Worm (Caenorhabditis elegans): ENCODE results near the gene bed-1.

DNA sequence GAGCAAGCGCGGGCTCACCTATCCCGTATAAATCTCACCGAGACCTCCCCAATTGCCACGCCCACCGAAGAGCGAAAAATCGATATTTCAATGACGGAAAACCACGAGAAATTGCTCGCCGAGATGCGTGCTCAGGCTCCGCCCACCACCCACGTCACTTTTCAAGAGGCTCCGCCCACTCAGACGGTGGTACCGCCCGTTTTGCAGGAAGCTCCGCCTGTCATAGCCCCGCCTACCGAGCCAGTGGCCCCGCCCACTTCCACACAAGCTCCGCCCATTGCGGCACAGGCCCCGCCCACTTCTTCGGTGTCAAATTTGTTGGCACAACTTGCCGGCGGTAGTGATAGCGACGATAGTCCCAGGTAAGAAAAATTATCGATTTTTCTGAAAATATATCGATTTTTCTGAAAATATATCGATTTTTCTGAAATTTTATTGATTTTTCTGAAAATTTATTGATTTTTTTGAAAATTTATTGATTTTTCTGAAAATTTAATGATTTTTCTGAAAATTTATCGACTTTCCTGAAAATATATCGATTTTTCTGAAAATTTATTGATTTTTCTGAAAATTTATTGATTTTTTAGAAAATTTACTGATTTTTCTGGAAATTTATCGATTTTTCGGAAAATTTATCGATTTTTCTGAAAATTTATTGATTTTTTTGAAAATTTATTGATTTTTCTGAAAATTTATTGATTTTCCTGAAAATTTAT, 4.9 kb upstream of the bed-1 start:
- no peak for TF ChIP-seq mdl-1 (tag; optimal IDR thresholded peaks at IDR 0.05)
- TF ChIP-seq zip-11 (GFP tag; IDR thresholded peaks at IDR 0.05): no peak
- TF ChIP-seq pqm-1 (tag; optimal IDR thresholded peaks at IDR 0.05): no peak
- TF ChIP-seq lsy-2 (tag; optimal IDR thresholded peaks at IDR 0.05): no peak
- TF ChIP-seq snpc-4 (tag; optimal IDR thresholded peaks at IDR 0.05): no peak
- no peak for TF ChIP-seq lin-13 (GFP tag; optimal IDR thresholded peaks at IDR 0.05)
- no peak for TF ChIP-seq lin-15B (tag; optimal IDR thresholded peaks at IDR 0.05)
- no peak for TF ChIP-seq nhr-10 (tag; optimal IDR thresholded peaks at IDR 0.05)
- no peak for TF ChIP-seq unc-39 (tag; optimal IDR thresholded peaks at IDR 0.05)
- no peak for TF ChIP-seq lin-39 (tag; optimal IDR thresholded peaks at IDR 0.05)

All from whole organism, L4 larva.